Fruit fly (Drosophila melanogaster) Kc167 (cell line): ENCODE results near the gene Pgant5.

Source experiments
- Myc ChIP-seq: fragments of >200 bp; optimal IDR thresholded peaks from 2 replicates; lab custom pipeline; 2017; ENCODE audit warnings: missing external identifiers
- Sin3A ChIP-seq: fragments of >200 bp; optimal IDR thresholded peaks from 2 replicates; lab custom pipeline; 2018; ENCODE audit warnings: missing external identifiers
- insv ChIP-seq: fragments of >200 bp; optimal IDR thresholded peaks from 3 replicates; lab custom pipeline; 2018; ENCODE audit warnings: missing external identifiers
- ttk ChIP-seq: sonication (Bioruptor generic); optimal IDR thresholded peaks from 2 replicates; lab custom pipeline; 2017; ENCODE audit warnings: missing external identifiers

dm6 chr2L:5113480-5114118 lies 20.2 kb upstream of the Pgant5 start:
- TF ChIP-seq Sin3A (no peak), ttk (lab: Kevin White, UChicago) (no peak), insv (lab: Kevin White, UChicago) (no peak), Myc (lab: Kevin White, UChicago) (no peak)
